Comparison of ENCODE assay signal across 3 worm cellular contexts in the genomic region with DNA sequence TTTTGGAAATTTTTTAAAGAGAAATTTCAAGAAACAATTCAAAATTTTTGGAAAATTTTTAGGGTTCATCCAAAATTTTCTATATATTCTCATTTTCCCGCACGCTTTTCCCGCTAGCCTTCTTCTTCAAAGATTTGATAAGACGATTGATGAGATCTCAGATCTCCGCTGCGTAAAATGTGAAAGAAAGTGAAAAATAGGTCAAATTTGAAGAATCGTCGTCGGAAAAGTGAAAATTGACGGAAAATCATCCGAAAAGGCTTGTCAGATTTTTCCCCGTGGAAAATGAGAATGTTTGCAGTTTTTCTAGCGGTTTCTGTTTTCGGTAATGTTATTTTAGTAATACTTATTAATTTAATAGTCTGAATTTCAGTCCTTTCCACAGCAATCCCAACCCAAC.
TF ChIP-seq lines count a peak whose summit lies in the region.

A gene (plus strand): TSS at position 203 of the 400 bp plus-strand sequence.

TF ChIP-seq in whole organism, L1 larva, 84 proteins besides CTCF, POLR2A, EP300 and RAD21:
- TF ChIP-seq blmp-1 (tag; optimal IDR thresholded peaks at IDR 0.05; lab: Kevin White, UChicago) (peak; percentile 99), tlp-1 (tag; optimal IDR thresholded peaks at IDR 0.05; lab: Kevin White, UChicago) (no peak)

TF ChIP-seq in whole organism, L3 larva, 47 proteins besides CTCF, POLR2A, EP300 and RAD21:
- TF ChIP-seq pqm-1 (tag; optimal IDR thresholded peaks at IDR 0.05; lab: Kevin White, UChicago), result no peak
- peak; percentile 32 for TF ChIP-seq nhr-23 (tag; optimal IDR thresholded peaks at IDR 0.05; lab: Kevin White, UChicago)
- no peak for TF ChIP-seq nhr-25 (tag; optimal IDR thresholded peaks at IDR 0.05; lab: Kevin White, UChicago)
- TF ChIP-seq snpc-4 (tag; optimal IDR thresholded peaks at IDR 0.05; lab: Kevin White, UChicago), result no peak
- TF ChIP-seq lsy-12 (tag; optimal IDR thresholded peaks at IDR 0.05; lab: Kevin White, UChicago), result no peak
- TF ChIP-seq ztf-11 (tag; optimal IDR thresholded peaks at IDR 0.05; lab: Kevin White, UChicago), result no peak
- TF ChIP-seq ceh-16 (tag; optimal IDR thresholded peaks at IDR 0.05; lab: Kevin White, UChicago), result no peak
TF ChIP-seq in whole organism, L3 larva: peak in this region for 1.

TF ChIP-seq in whole organism, mixed stage, embryonic, 35 proteins besides CTCF, POLR2A, EP300 and RAD21:
- TF ChIP-seq blmp-1 (tag; optimal IDR thresholded peaks at IDR 0.05; lab: Kevin White, UChicago) (peak; percentile 88), elt-1 (tag; optimal IDR thresholded peaks at IDR 0.05; lab: Kevin White, UChicago; ENCODE audit: borderline replicate concordance, insufficient read depth) (peak; percentile 13), unc-39 (tag; optimal IDR thresholded peaks at IDR 0.05; lab: Kevin White, UChicago) (no peak), ceh-43 (GFP tag; optimal IDR thresholded peaks at IDR 0.05; lab: Kevin White, UChicago) (no peak), ham-2 (GFP tag; optimal IDR thresholded peaks at IDR 0.05; lab: Kevin White, UChicago) (peak; percentile 27)
